Worm (Caenorhabditis elegans) whole organism, young adult: ENCODE data around the gene T21D9.2.

ENCODE experiments used
- bed-2 ChIP-seq: fragments of 200-800 bp; sonication (Bioruptor generic); IDR thresholded peaks from 2 replicates; pipeline ENCODE4 v1.3.6; 2022; ENCODE audit warnings: missing genetic modification reagents, missing genetic modification characterization, missing compliant biosample characterization
- efl-1 ChIP-seq: fragments of 150-350 bp; optimal IDR thresholded peaks from 2 replicates; lab custom pipeline; 2014; ENCODE audit warnings: missing biosample characterization, missing genetic modification reagents, missing genetic modification characterization
- snpc-4 ChIP-seq, 5 experiments: fragments of 150-350 bp in 1 of 5; sonication (generic microtip) in 4 of 5; optimal IDR thresholded peaks; 2 replicates each; lab custom pipeline; 2014 to 2018; ENCODE audit warnings: missing genetic modification characterization in 5 of 5, missing biosample characterization in 3 of 5, antibody characterized with exemption in 2 of 5, mild to moderate bottlenecking in 2 of 5, missing compliant biosample characterization in 2 of 5, missing genotype in 2 of 5, moderate library complexity in 2 of 5, missing genetic modification reagents in 1 of 5

DNA sequence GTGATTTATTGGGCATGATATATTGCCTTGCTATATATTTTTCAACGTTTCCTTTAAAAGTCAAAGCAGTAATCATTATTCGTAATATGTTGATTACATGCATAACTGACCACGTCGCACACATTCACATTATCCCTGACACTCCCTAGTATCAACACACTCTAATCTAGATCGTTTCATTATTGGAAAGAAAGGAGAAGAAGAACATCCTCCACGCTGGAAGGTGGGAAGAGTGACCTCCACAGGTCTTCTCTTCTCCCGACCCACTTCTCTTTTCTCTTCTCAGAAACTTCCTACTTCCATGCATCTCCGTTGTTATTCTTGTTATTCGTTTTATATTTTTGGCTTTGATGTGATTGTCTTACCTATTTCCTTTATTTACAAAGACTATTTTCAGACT is 22.6 kb downstream of the T21D9.2 start, which contains the start of gene txdc-12.2:
- TF ChIP-seq bed-2 (GFP tag; lab: Robert Waterston, UW) (no peak), snpc-4 (GFP tag; optimal IDR thresholded peaks at IDR 0.05; lab: Kevin White, UChicago) (no peak), snpc-4 (tag; optimal IDR thresholded peaks at IDR 0.05; lab: Kevin White, UChicago) (no peak), efl-1 (no peak)
